Worm (Caenorhabditis elegans): Measurements from ENCODE around the gene srv-10.

srv-10 gene

ce11 chrV:13401669-13402068, 22.0 kb upstream of the srv-10 start:
- TF ChIP-seq mab-9 (GFP tag; IDR thresholded peaks at IDR 0.05) (no peak), dsc-1 (tag; optimal IDR thresholded peaks at IDR 0.05) (peak; percentile 38), lin-14 (GFP tag; optimal IDR thresholded peaks at IDR 0.05) (peak; percentile 63), ets-5 (GFP tag; IDR thresholded peaks at IDR 0.05) (no peak)

- TF ChIP-seq lsy-2 (tag; optimal IDR thresholded peaks at IDR 0.05): peak in 1 of 2 experiments; percentile 37
- TF ChIP-seq pax-3 (tag; optimal IDR thresholded peaks at IDR 0.05): no peak
- TF ChIP-seq dsc-1 (tag; optimal IDR thresholded peaks at IDR 0.05): peak; percentile 56
- no peak for TF ChIP-seq ceh-63 (GFP tag; optimal IDR thresholded peaks at IDR 0.05)
- TF ChIP-seq lin-35 (GFP tag; optimal IDR thresholded peaks at IDR 0.05): peak in 1 of 2 experiments; percentile 3
- peak in 1 of 2 experiments; percentile 19 for TF ChIP-seq mdl-1 (tag; optimal IDR thresholded peaks at IDR 0.05)
- TF ChIP-seq nhr-237 (tag; optimal IDR thresholded peaks at IDR 0.05): no peak
- peak; percentile 2 for TF ChIP-seq unc-130 (tag; optimal IDR thresholded peaks at IDR 0.05)
- TF ChIP-seq elt-2 (tag; optimal IDR thresholded peaks at IDR 0.05): no peak
- no peak for TF ChIP-seq lir-3 (tag; optimal IDR thresholded peaks at IDR 0.05; ENCODE audit: poor library complexity)
- TF ChIP-seq rnt-1 (tag; optimal IDR thresholded peaks at IDR 0.05): peak; percentile 70
- TF ChIP-seq nhr-20 (tag; optimal IDR thresholded peaks at IDR 0.05): peak; percentile 19
- no peak for TF ChIP-seq skn-1 (tag; optimal IDR thresholded peaks at IDR 0.05)
- TF ChIP-seq efl-1 (optimal IDR thresholded peaks at IDR 0.05): peak in 1 of 2 experiments; percentile 16
- peak in 1 of 2 experiments; percentile 88 for TF ChIP-seq efl-1 (GFP tag; optimal IDR thresholded peaks at IDR 0.05 in 1 of 2)
- TF ChIP-seq fkh-8 (tag; optimal IDR thresholded peaks at IDR 0.05): no peak
- no peak for TF ChIP-seq lin-15B (tag; optimal IDR thresholded peaks at IDR 0.05)
- no peak for TF ChIP-seq hlh-17 (GFP tag; optimal IDR thresholded peaks at IDR 0.05; ENCODE audit: borderline replicate concordance)
- TF ChIP-seq lin-14 (GFP tag; optimal IDR thresholded peaks at IDR 0.05): peak; percentile 72
- peak; percentile 64 for TF ChIP-seq lin-39 (tag; optimal IDR thresholded peaks at IDR 0.05)
- TF ChIP-seq swsn-7 (tag; optimal IDR thresholded peaks at IDR 0.05): no peak
- no peak for TF ChIP-seq fkh-4 (tag; optimal IDR thresholded peaks at IDR 0.05; ENCODE audit: borderline replicate concordance)
- TF ChIP-seq dpl-1 (GFP tag; optimal IDR thresholded peaks at IDR 0.05): peak in 1 of 3 experiments; percentile 13
- no peak for TF ChIP-seq F16B12.6 (tag; optimal IDR thresholded peaks at IDR 0.05)
- TF ChIP-seq fos-1 (tag; optimal IDR thresholded peaks at IDR 0.05): no peak
- no peak for TF ChIP-seq C16A3.4 (tag; optimal IDR thresholded peaks at IDR 0.05)
- no peak for TF ChIP-seq mab-9 (GFP tag; IDR thresholded peaks at IDR 0.05)
- no peak for TF ChIP-seq nhr-47 (tag; optimal IDR thresholded peaks at IDR 0.05)
- no peak for TF ChIP-seq aha-1 (tag; optimal IDR thresholded peaks at IDR 0.05)
- no peak for TF ChIP-seq ztf-4 (tag; optimal IDR thresholded peaks at IDR 0.05)
- TF ChIP-seq snu-23 (GFP tag; optimal IDR thresholded peaks at IDR 0.05): peak; percentile 38
- peak; percentile 58 for TF ChIP-seq blmp-1 (tag; optimal IDR thresholded peaks at IDR 0.05)
- TF ChIP-seq nhr-19 (GFP tag; conservative IDR thresholded peaks at IDR 0.05): 0 out of 2 replicates have a peak, but pooled peaks have one; percentile 23
- TF ChIP-seq mef-2 (tag; optimal IDR thresholded peaks at IDR 0.05): no peak
- no peak for TF ChIP-seq ztf-11 (tag; optimal IDR thresholded peaks at IDR 0.05)
- TF ChIP-seq mep-1 (tag; optimal IDR thresholded peaks at IDR 0.05): peak; percentile 20
- TF ChIP-seq nhr-77 (tag; optimal IDR thresholded peaks at IDR 0.05): no peak
- no peak for TF ChIP-seq elt-3 (tag; optimal IDR thresholded peaks at IDR 0.05)
- no peak for TF ChIP-seq ceh-90 (tag; optimal IDR thresholded peaks at IDR 0.05)
- TF ChIP-seq nhr-12 (tag; optimal IDR thresholded peaks at IDR 0.05): no peak
- no peak for TF ChIP-seq tlp-1 (tag; optimal IDR thresholded peaks at IDR 0.05)
- TF ChIP-seq hlh-4 (tag; optimal IDR thresholded peaks at IDR 0.05): no peak
- TF ChIP-seq isw-1 (GFP tag; IDR thresholded peaks at IDR 0.05): no peak
- no peak for TF ChIP-seq ceh-88 (GFP tag; IDR thresholded peaks at IDR 0.05)
- peak; percentile 63 for TF ChIP-seq nhr-71 (tag; optimal IDR thresholded peaks at IDR 0.05)
- no peak for TF ChIP-seq nhr-11 (tag; optimal IDR thresholded peaks at IDR 0.05)
- TF ChIP-seq unc-98 (GFP tag; IDR thresholded peaks at IDR 0.05): no peak
- TF ChIP-seq pqm-1 (tag; optimal IDR thresholded peaks at IDR 0.05): no peak
Observed at ce11 chrV:13402524-13402923, 21.2 kb upstream of the srv-10 start.

All from whole organism, L1 larva.